Fruit fly (Drosophila melanogaster) whole organism: Measurements from ENCODE around the gene CG14543.

ENCODE experiments used
- CG8478 ChIP-seq: fragments of >200 bp; optimal IDR thresholded peaks from 2 replicates; lab custom pipeline; 2018; ENCODE audit warnings: inconsistent platforms
- EcR ChIP-seq, 2 experiments: fragments of >200 bp; optimal IDR thresholded peaks; 2 replicates each; lab custom pipeline; 2017; ENCODE audit warnings: missing biosample characterization in 2 of 2, missing genetic modification characterization in 2 of 2, missing genetic modification reagents in 2 of 2
- pan ChIP-seq: fragments of >200 bp; optimal IDR thresholded peaks from 2 replicates; lab custom pipeline; 2017
- psq ChIP-seq: fragments of >200 bp; optimal IDR thresholded peaks from 2 replicates; lab custom pipeline; 2017
- usp ChIP-seq: fragments of >200 bp; optimal IDR thresholded peaks from 2 replicates; lab custom pipeline; 2017; ENCODE audit warnings: missing biosample characterization, missing genetic modification characterization, mixed read lengths

DNA sequence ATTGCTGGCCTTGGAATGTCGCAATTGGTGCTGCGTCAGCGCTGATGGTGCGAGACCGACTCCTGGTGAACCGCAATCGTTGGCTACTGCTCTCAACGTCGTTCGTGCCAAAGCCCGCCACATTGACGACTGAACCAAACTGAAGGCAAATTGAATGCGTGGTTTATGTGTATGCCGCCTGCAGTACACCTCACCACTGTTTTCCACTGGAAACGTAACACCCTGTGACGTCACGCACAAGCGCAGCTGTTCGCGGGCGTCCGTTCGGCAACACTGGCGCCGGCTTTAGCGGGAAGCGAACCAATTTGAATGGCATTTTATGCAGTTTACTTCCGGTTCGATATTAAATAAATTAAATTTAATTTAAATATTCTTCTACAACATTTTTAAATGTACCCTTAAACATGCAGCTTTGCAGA, 1.2 kb upstream of the CG14543 start, which contains the start of gene Cmpk:
- TF ChIP-seq EcR (GFP tag; optimal IDR thresholded peaks at IDR 0.05; lab: Kevin White, UChicago), result no peak
- no peak for TF ChIP-seq CG8478 (lab: Kevin White, UChicago)
- no peak for TF ChIP-seq pan (lab: Kevin White, UChicago)
- TF ChIP-seq usp (GFP tag; lab: Kevin White, UChicago), result no peak
- TF ChIP-seq psq (lab: Kevin White, UChicago), result no peak
